Worm (Caenorhabditis elegans) whole organism, L2 larva: ENCODE measurements around the gene npr-12.

ENCODE experiments used
- C34F6.9 ChIP-seq: fragments of 150-350 bp; optimal IDR thresholded peaks from 2 replicates; lab custom pipeline; 2014; ENCODE audit warnings: missing biosample characterization, missing genetic modification characterization
- F13H6.1 ChIP-seq: sonication (generic microtip); optimal IDR thresholded peaks from 2 replicates; lab custom pipeline; 2016; ENCODE audit warnings: missing genetic modification characterization, missing compliant biosample characterization
- ZK546.5 ChIP-seq: sonication (generic microtip); optimal IDR thresholded peaks from 2 replicates; lab custom pipeline; 2017; ENCODE audit warnings: missing biosample characterization, missing genetic modification characterization
- alr-1 ChIP-seq: fragments of 150-350 bp; optimal IDR thresholded peaks from 2 replicates; lab custom pipeline; 2014; ENCODE audit warnings: missing biosample characterization, missing genetic modification characterization
- aly-2 ChIP-seq: fragments of 150-350 bp; optimal IDR thresholded peaks from 2 replicates; lab custom pipeline; 2014; ENCODE audit warnings: missing biosample characterization, missing genetic modification characterization
- blmp-1 ChIP-seq: sonication (generic microtip); optimal IDR thresholded peaks from 2 replicates; lab custom pipeline; 2017; ENCODE audit warnings: missing genetic modification characterization, mild to moderate bottlenecking, missing compliant biosample characterization, antibody characterized with exemption, moderate library complexity; ENCODE audit not compliant: insufficient read depth
- ceh-16 ChIP-seq: fragments of 150-350 bp; optimal IDR thresholded peaks from 2 replicates; lab custom pipeline; 2014; ENCODE audit warnings: missing biosample characterization, missing genetic modification characterization
- ceh-82 ChIP-seq: fragments of 150-350 bp; optimal IDR thresholded peaks from 2 replicates; lab custom pipeline; 2014; ENCODE audit warnings: missing biosample characterization, missing genetic modification characterization
- crh-2 ChIP-seq: sonication (generic microtip); optimal IDR thresholded peaks from 2 replicates; lab custom pipeline; 2017; ENCODE audit warnings: missing biosample characterization, missing genetic modification characterization
- egl-27 ChIP-seq: sonication (generic microtip); optimal IDR thresholded peaks from 3 replicates; lab custom pipeline; 2017; ENCODE audit warnings: missing biosample characterization, missing genetic modification reagents, missing genetic modification characterization
- elt-1 ChIP-seq: fragments of 150-350 bp; optimal IDR thresholded peaks from 2 replicates; lab custom pipeline; 2014; ENCODE audit warnings: missing biosample characterization, missing genetic modification characterization
- fos-1 ChIP-seq: fragments of 150-350 bp; optimal IDR thresholded peaks from 2 replicates; lab custom pipeline; 2014; ENCODE audit warnings: missing biosample characterization, missing genetic modification characterization
- gmeb-1 ChIP-seq: fragments of 150-350 bp; optimal IDR thresholded peaks from 2 replicates; lab custom pipeline; 2014; ENCODE audit warnings: missing biosample characterization, missing genetic modification characterization
- lin-11 ChIP-seq: fragments of 150-350 bp; sonication (generic microtip); optimal IDR thresholded peaks from 2 replicates; lab custom pipeline; 2014; ENCODE audit warnings: missing biosample characterization, missing genetic modification characterization, inconsistent platforms, mixed read lengths
- lin-13 ChIP-seq: fragments of 150-350 bp; optimal IDR thresholded peaks from 2 replicates; lab custom pipeline; 2014; ENCODE audit warnings: missing biosample characterization, missing genetic modification reagents, missing genetic modification characterization
- lsy-2 ChIP-seq, 2 experiments: fragments of 150-350 bp in 1 of 2; sonication (generic microtip) in 1 of 2; optimal IDR thresholded peaks; 2 replicates each; lab custom pipeline; 2014 to 2017; ENCODE audit warnings: missing biosample characterization in 2 of 2, missing genetic modification characterization in 2 of 2
- mbf-1 ChIP-seq: sonication (generic microtip); optimal IDR thresholded peaks from 2 replicates; lab custom pipeline; 2017; ENCODE audit warnings: missing biosample characterization, missing genetic modification characterization
- mdl-1 ChIP-seq, 2 experiments: fragments of 150-350 bp in 1 of 2; sonication (generic microtip) in 1 of 2; optimal IDR thresholded peaks; 2 replicates each; lab custom pipeline; 2017; ENCODE audit warnings: missing biosample characterization in 2 of 2, missing genetic modification characterization in 2 of 2
- nhr-10 ChIP-seq: sonication (generic microtip); optimal IDR thresholded peaks from 2 replicates; lab custom pipeline; 2017; ENCODE audit warnings: missing biosample characterization, missing genetic modification characterization
- nhr-11 ChIP-seq: fragments of 150-350 bp; optimal IDR thresholded peaks from 2 replicates; lab custom pipeline; 2014; ENCODE audit warnings: missing biosample characterization, missing genetic modification characterization
- nhr-12 ChIP-seq: fragments of 150-350 bp; optimal IDR thresholded peaks from 2 replicates; lab custom pipeline; 2014; ENCODE audit warnings: missing biosample characterization, missing genetic modification characterization
- nhr-129 ChIP-seq: fragments of 150-350 bp; optimal IDR thresholded peaks from 2 replicates; lab custom pipeline; 2014; ENCODE audit warnings: missing biosample characterization, missing genetic modification characterization
- nhr-237 ChIP-seq: fragments of 150-350 bp; optimal IDR thresholded peaks from 2 replicates; lab custom pipeline; 2014; ENCODE audit warnings: missing biosample characterization, missing genetic modification characterization
- nhr-6 ChIP-seq: fragments of 150-350 bp; optimal IDR thresholded peaks from 2 replicates; lab custom pipeline; 2014; ENCODE audit warnings: missing biosample characterization, missing genetic modification characterization
- nhr-77 ChIP-seq: fragments of 150-350 bp; optimal IDR thresholded peaks from 2 replicates; lab custom pipeline; 2014; ENCODE audit warnings: missing biosample characterization, missing genetic modification characterization
- peb-1 ChIP-seq: fragments of 150-350 bp; optimal IDR thresholded peaks from 2 replicates; lab custom pipeline; 2014; ENCODE audit warnings: missing biosample characterization, missing genetic modification characterization
- sem-4 ChIP-seq: fragments of 150-350 bp; optimal IDR thresholded peaks from 2 replicates; lab custom pipeline; 2014; ENCODE audit warnings: missing biosample characterization, missing genetic modification reagents, missing genetic modification characterization
- skn-1 ChIP-seq: sonication (generic microtip); optimal IDR thresholded peaks from 2 replicates; lab custom pipeline; 2017; ENCODE audit warnings: missing biosample characterization, missing genetic modification characterization
- sma-3 ChIP-seq: sonication (generic microtip); optimal IDR thresholded peaks from 2 replicates; lab custom pipeline; 2016; ENCODE audit warnings: missing genetic modification reagents, missing genetic modification characterization, missing compliant biosample characterization
- sma-9 ChIP-seq, 2 experiments: fragments of 150-350 bp in 1 of 2; sonication (generic microtip) in 1 of 2; optimal IDR thresholded peaks; 2 replicates each; lab custom pipeline; 2014 to 2016; ENCODE audit warnings: missing genetic modification characterization in 2 of 2, mild to moderate bottlenecking in 1 of 2, missing biosample characterization in 1 of 2, missing compliant biosample characterization in 1 of 2, missing genetic modification reagents in 1 of 2, moderate library complexity in 1 of 2
- snpc-4 ChIP-seq: fragments of 150-350 bp; optimal IDR thresholded peaks from 2 replicates; lab custom pipeline; 2014; ENCODE audit warnings: missing biosample characterization, missing genetic modification characterization
- unc-39 ChIP-seq: fragments of 150-350 bp; optimal IDR thresholded peaks from 2 replicates; lab custom pipeline; 2014; ENCODE audit warnings: missing biosample characterization, missing genetic modification characterization
- unc-55 ChIP-seq: fragments of 150-350 bp; sonication (generic microtip); optimal IDR thresholded peaks from 3 replicates; lab custom pipeline; 2014; ENCODE audit warnings: missing biosample characterization, missing genetic modification reagents, missing genetic modification characterization
- zag-1 ChIP-seq: fragments of 150-350 bp; optimal IDR thresholded peaks from 2 replicates; lab custom pipeline; 2014; ENCODE audit warnings: missing biosample characterization, missing genetic modification characterization
- ztf-1 ChIP-seq: fragments of 200-800 bp; sonication (Bioruptor generic); conservative IDR thresholded peaks from 2 replicates; pipeline ENCODE4 v1.3.6; 2022; ENCODE audit warnings: missing genetic modification characterization, missing compliant biosample characterization
- ztf-11 ChIP-seq: sonication (generic microtip); optimal IDR thresholded peaks from 2 replicates; lab custom pipeline; 2017; ENCODE audit warnings: missing biosample characterization, missing genetic modification characterization
- ztf-4 ChIP-seq: fragments of 150-350 bp; optimal IDR thresholded peaks from 2 replicates; lab custom pipeline; 2014; ENCODE audit warnings: missing biosample characterization, missing genetic modification characterization

npr-12 gene

DNA sequence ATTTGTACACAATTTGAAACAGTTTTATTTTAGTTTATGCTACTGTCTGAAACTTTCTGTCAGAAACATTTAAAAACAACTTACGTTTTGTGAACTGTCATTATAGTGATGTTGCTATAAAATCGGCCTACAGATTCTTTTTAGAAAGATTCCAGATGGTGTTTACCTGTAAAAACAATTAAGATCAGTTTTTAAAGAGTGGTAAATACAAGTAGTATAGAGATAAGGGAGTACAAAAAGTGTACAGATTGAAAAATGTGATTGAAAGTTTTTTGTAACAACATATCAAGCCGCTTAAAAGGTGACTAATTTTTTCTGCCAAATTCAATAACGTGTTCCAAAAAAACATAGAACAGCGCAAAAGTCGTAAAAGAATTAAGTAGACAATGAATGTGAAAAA is at the start of gene npr-12:
TSS of gene npr-12 (minus strand) at position 101 of the 400 bp plus-strand sequence.
- TF ChIP-seq nhr-237 (tag; lab: Kevin White, UChicago): no peak
- TF ChIP-seq nhr-77 (tag; lab: Kevin White, UChicago): no peak
- TF ChIP-seq crh-2 (tag; lab: Kevin White, UChicago): no peak
- no peak for TF ChIP-seq C34F6.9
- no peak for TF ChIP-seq ztf-11
- TF ChIP-seq ceh-16: no peak
- TF ChIP-seq egl-27 (tag; lab: Kevin White, UChicago): no peak
- TF ChIP-seq elt-1 (tag; lab: Kevin White, UChicago): no peak
- TF ChIP-seq fos-1 (tag; lab: Kevin White, UChicago): no peak
- TF ChIP-seq aly-2 (tag; lab: Kevin White, UChicago): no peak
- no peak for TF ChIP-seq nhr-6 (tag; lab: Kevin White, UChicago)

DNA sequence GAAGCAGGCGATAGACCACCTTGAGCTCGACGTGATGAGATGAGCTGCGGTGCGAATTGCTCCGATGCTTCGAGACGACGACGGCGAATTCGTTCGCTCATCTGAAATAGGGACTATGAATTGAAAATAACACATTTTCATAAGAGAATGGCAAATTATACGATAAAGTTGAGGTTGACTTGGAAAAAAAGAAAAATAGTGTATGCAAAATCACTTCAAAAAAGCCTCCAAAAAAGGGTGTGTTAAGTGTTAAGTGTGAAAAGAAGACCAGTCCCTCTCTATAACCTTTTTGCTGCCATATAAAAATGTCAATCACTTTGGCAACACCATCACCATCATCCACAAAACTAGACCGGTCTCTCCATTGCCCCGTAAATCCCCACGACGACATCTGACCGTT is 49.4 kb upstream of the npr-12 start, which contains the start of gene prkl-1:
TSS of gene prkl-1 (minus strand) at position 101 of the 400 bp plus-strand sequence.
- TF ChIP-seq zag-1 (tag; lab: Kevin White, UChicago): no peak
- TF ChIP-seq aly-2 (tag; lab: Kevin White, UChicago): no peak
- no peak for TF ChIP-seq sma-9 (GFP tag; optimal IDR thresholded peaks at IDR 0.05; lab: Kevin White, UChicago)
- TF ChIP-seq sma-9 (tag; optimal IDR thresholded peaks at IDR 0.05; lab: Kevin White, UChicago): no peak
- no peak for TF ChIP-seq mdl-1 (tag; optimal IDR thresholded peaks at IDR 0.05; lab: Kevin White, UChicago)
- TF ChIP-seq ceh-82 (tag; lab: Kevin White, UChicago): no peak

DNA sequence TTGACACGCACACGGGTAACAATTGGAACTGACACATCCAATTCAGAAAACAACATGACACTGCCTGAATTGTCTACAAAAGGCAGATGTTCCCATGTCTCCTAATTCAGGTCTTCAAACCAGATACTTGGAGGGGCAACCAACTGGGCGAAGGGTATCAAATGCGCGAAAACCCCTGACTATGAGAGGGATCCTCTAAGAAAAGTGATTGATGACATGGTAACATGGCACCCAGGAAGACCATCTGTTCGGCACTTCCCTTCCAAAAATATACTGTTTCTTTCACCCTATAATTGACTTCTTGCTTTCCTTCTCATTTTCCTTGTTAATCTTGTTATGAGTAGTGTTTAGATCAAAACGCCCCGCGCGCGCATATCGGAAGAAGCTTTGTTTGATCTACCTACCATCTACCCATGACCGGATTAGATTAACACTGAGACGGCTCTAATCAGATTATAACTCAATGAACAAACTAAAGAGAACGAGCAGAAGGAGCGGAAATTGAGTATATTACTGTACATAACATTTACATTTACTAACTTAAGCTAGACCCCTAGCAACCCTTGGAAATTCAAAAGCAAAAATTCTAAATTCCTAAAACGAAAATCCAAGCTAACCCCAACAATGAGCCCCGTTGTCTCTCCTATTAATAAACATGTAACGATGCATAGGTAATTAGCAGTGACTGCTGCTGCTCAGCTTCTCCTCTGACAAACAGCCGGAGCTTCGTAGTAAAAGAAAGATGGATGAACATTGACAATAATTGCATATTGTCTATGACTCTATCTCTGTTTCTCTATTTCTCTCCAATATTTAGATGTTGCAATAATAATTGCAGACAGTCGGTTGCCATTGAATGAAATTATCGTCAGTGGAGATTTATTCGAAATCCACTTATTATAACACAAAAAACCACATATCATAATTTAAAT is 47.3 kb upstream of the npr-12 start:
- no peak for TF ChIP-seq nhr-237 (tag; lab: Kevin White, UChicago)
- TF ChIP-seq fos-1 (tag; lab: Kevin White, UChicago): no peak
- TF ChIP-seq unc-55 (GFP tag; lab: Kevin White, UChicago): no peak
- TF ChIP-seq snpc-4: no peak
- TF ChIP-seq ZK546.5 (tag; lab: Kevin White, UChicago): no peak

DNA sequence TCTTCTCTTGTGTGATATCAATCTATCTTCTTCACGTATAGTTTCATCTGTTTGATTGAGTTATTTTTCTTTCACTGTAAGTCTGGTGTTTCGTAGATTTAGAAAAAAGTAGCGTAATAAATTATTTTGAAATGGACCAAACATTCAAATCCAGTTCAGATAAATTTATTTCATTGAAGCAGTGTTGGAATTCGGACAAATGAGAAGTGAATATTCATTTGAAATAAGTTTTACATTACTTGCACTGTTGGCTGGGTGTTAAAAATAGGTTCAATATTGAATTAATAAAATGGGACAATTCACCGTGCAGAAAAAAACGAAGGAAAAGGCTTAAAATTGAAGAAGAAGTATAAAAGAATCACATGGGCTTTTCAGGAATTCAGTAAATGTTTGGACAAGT is 41.2 kb upstream of the npr-12 start:
- TF ChIP-seq F13H6.1 (no peak), lsy-2 (tag; optimal IDR thresholded peaks at IDR 0.05; lab: Kevin White, UChicago) (no peak), fos-1 (tag; lab: Kevin White, UChicago) (no peak), nhr-11 (tag; lab: Kevin White, UChicago) (no peak), crh-2 (tag; lab: Kevin White, UChicago) (no peak), nhr-12 (tag; lab: Kevin White, UChicago) (no peak), lin-11 (tag; lab: Kevin White, UChicago) (no peak), sma-9 (GFP tag; optimal IDR thresholded peaks at IDR 0.05; lab: Kevin White, UChicago) (no peak), sma-9 (tag; optimal IDR thresholded peaks at IDR 0.05; lab: Kevin White, UChicago) (no peak), nhr-10 (tag; lab: Kevin White, UChicago) (no peak), ceh-16 (no peak), alr-1 (tag; lab: Kevin White, UChicago) (no peak), sem-4 (no peak), sma-3 (GFP tag; lab: Kevin White, UChicago) (no peak), nhr-129 (tag; lab: Kevin White, UChicago) (no peak), skn-1 (tag; lab: Kevin White, UChicago) (no peak), ztf-1 (no peak), mbf-1 (tag; lab: Kevin White, UChicago) (no peak), ztf-4 (no peak)

DNA sequence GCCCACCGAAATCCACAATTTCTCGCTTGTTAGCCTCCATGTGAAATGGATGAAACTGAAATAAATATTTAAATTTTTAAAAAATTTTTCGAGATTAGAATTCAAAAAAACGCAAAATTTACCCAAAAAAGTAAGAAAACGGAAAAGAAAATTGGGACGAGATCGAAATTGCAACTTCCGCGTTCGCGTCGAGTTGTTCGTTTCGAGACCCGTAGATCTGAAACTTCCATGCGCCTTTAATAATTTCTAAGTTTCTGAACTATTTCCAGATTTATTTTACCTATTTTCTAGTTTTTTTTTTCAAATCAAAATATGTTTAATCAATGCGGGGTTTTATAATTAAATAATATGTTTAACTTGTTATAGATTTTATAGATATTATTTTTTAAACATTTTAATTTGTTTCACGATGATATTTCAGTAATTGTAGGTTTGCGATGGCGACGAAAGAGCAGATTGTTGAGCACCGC is 39.7 kb upstream of the npr-12 start, which contains the start of the genes pgl-1 and him-3:
TSS of gene pgl-1 (minus strand) at position 230 of the 470 bp plus-strand sequence.
TSS of gene him-3 (plus strand) at position 420 of the 470 bp plus-strand sequence.
- no peak for TF ChIP-seq elt-1 (tag; lab: Kevin White, UChicago)
- TF ChIP-seq nhr-10 (tag; lab: Kevin White, UChicago): no peak
- TF ChIP-seq blmp-1 (tag; lab: Kevin White, UChicago): no peak
- no peak for TF ChIP-seq unc-39
- no peak for TF ChIP-seq lin-13 (GFP tag; lab: Kevin White, UChicago)
- no peak for TF ChIP-seq peb-1 (tag; lab: Kevin White, UChicago)
- TF ChIP-seq gmeb-1 (tag; lab: Kevin White, UChicago): no peak
- TF ChIP-seq, all 48 proteins: peak for 0
